Worm (Caenorhabditis elegans) whole organism, young adult: ENCODE measurements around the gene mig-5.

Experiments
- B0261.1 ChIP-seq: sonication (generic microtip); optimal IDR thresholded peaks from 2 replicates; lab custom pipeline; 2016; ENCODE audit warnings: mild to moderate bottlenecking, missing genetic modification characterization, moderate library complexity, missing compliant biosample characterization
- F10E7.11 ChIP-seq: sonication (generic microtip); optimal IDR thresholded peaks from 2 replicates; lab custom pipeline; 2017; ENCODE audit warnings: mild to moderate bottlenecking, missing genetic modification characterization, moderate library complexity, missing compliant biosample characterization
- F49E8.2 ChIP-seq: sonication (generic microtip); optimal IDR thresholded peaks from 3 replicates; lab custom pipeline; 2017; ENCODE audit warnings: missing genetic modification characterization, mild to moderate bottlenecking, missing compliant biosample characterization, antibody characterized with exemption, moderate library complexity; ENCODE audit not compliant: insufficient read depth
- F57C9.4 ChIP-seq: sonication (generic microtip); optimal IDR thresholded peaks from 2 replicates; lab custom pipeline; 2017; ENCODE audit warnings: mild to moderate bottlenecking, missing genetic modification characterization, missing compliant biosample characterization
- K12H6.12 ChIP-seq: fragments of 200-800 bp; sonication (Bioruptor generic); optimal IDR thresholded peaks from 2 replicates; lab custom pipeline; 2018; ENCODE audit warnings: mild to moderate bottlenecking, missing genetic modification characterization, missing compliant biosample characterization
- T07F8.4 ChIP-seq: sonication (generic microtip); optimal IDR thresholded peaks from 2 replicates; lab custom pipeline; 2016; ENCODE audit warnings: mild to moderate bottlenecking, missing genetic modification characterization, moderate library complexity, missing compliant biosample characterization
- Y53F4B.3 ChIP-seq: fragments of 200-800 bp; sonication (Bioruptor generic); IDR thresholded peaks from 2 replicates; pipeline ENCODE4 v1.3.6; 2022; ENCODE audit warnings: missing genetic modification reagents, missing genetic modification characterization, missing compliant biosample characterization
- Y56A3A.18 ChIP-seq: fragments of 200-800 bp; sonication (Bioruptor generic); IDR thresholded peaks from 2 replicates; pipeline ENCODE4 v1.3.6; 2022; ENCODE audit warnings: missing genetic modification reagents, missing genetic modification characterization, missing compliant biosample characterization
- Y67H2A.10 ChIP-seq: fragments of 200-800 bp; sonication (Bioruptor generic); conservative IDR thresholded peaks from 2 replicates; pipeline ENCODE4 v1.3.6; 2022; ENCODE audit warnings: missing genetic modification reagents, missing genetic modification characterization, missing compliant biosample characterization
- Y79H2A.3 ChIP-seq: fragments of 200-800 bp; sonication (Bioruptor generic); conservative IDR thresholded peaks from 2 replicates; pipeline ENCODE4 v1.3.6; 2022; ENCODE audit warnings: missing genetic modification reagents, missing genetic modification characterization, missing compliant biosample characterization
- aptf-2 ChIP-seq: fragments of 200-800 bp; sonication (Bioruptor generic); conservative IDR thresholded peaks from 2 replicates; pipeline ENCODE4 v1.3.6; 2022; ENCODE audit warnings: missing genetic modification reagents, missing genetic modification characterization, missing compliant biosample characterization
- aptf-3 ChIP-seq: fragments of 200-800 bp; sonication (Bioruptor generic); IDR thresholded peaks from 2 replicates; pipeline ENCODE4 v1.3.6; 2022; ENCODE audit warnings: missing genetic modification characterization, missing compliant biosample characterization
- attf-3 ChIP-seq: fragments of 200-800 bp; sonication (Bioruptor generic); conservative IDR thresholded peaks from 2 replicates; pipeline ENCODE4 v1.3.6; 2022; ENCODE audit warnings: missing genetic modification reagents, missing genetic modification characterization, missing compliant biosample characterization
- bed-1 ChIP-seq: fragments of 200-800 bp; sonication (Bioruptor generic); IDR thresholded peaks from 2 replicates; pipeline ENCODE4 v1.3.6; 2022; ENCODE audit warnings: missing genetic modification reagents, missing genetic modification characterization, missing compliant biosample characterization
- cebp-2 ChIP-seq: fragments of 200-800 bp; sonication (Bioruptor generic); IDR thresholded peaks from 2 replicates; pipeline ENCODE4 v1.3.6; 2022; ENCODE audit warnings: missing genetic modification characterization, missing compliant biosample characterization
- ceh-100 ChIP-seq: fragments of 200-800 bp; sonication (Bioruptor generic); IDR thresholded peaks from 2 replicates; pipeline ENCODE4 v1.3.6; 2022; ENCODE audit warnings: missing genetic modification reagents, missing genetic modification characterization, missing compliant biosample characterization
- ceh-91 ChIP-seq: fragments of 200-800 bp; sonication (Bioruptor generic); IDR thresholded peaks from 2 replicates; pipeline ENCODE4 v1.3.6; 2022; ENCODE audit warnings: missing genetic modification reagents, missing genetic modification characterization, missing compliant biosample characterization
- dpl-1 ChIP-seq: fragments of 150-350 bp; optimal IDR thresholded peaks from 2 replicates; lab custom pipeline; 2014; ENCODE audit warnings: missing biosample characterization, missing genetic modification reagents, missing genetic modification characterization
- egrh-3 ChIP-seq: fragments of 200-800 bp; sonication (Bioruptor generic); IDR thresholded peaks from 2 replicates; pipeline ENCODE4 v1.3.6; 2022; ENCODE audit warnings: missing genetic modification reagents, missing genetic modification characterization, missing compliant biosample characterization
- ekl-4 ChIP-seq: fragments of 200-800 bp; sonication (Bioruptor generic); IDR thresholded peaks from 2 replicates; pipeline ENCODE4 v1.3.6; 2022; ENCODE audit warnings: missing genetic modification reagents, missing genetic modification characterization, missing compliant biosample characterization
- hlh-12 ChIP-seq: sonication (generic microtip); optimal IDR thresholded peaks from 2 replicates; lab custom pipeline; 2016; ENCODE audit warnings: missing genetic modification characterization, missing compliant biosample characterization
- hmg-1.2 ChIP-seq: fragments of 200-800 bp; sonication (Bioruptor generic); IDR thresholded peaks from 2 replicates; pipeline ENCODE4 v1.3.6; 2022; ENCODE audit warnings: missing genetic modification reagents, missing genetic modification characterization, missing compliant biosample characterization
- lag-1 ChIP-seq: fragments of 200-800 bp; sonication (Bioruptor generic); IDR thresholded peaks from 2 replicates; pipeline ENCODE4 v1.3.6; 2022; ENCODE audit warnings: missing genetic modification reagents, missing genetic modification characterization, missing compliant biosample characterization
- lin-40 ChIP-seq: sonication (generic microtip); optimal IDR thresholded peaks from 2 replicates; lab custom pipeline; 2016; ENCODE audit warnings: missing genetic modification characterization, mild to moderate bottlenecking, missing compliant biosample characterization, missing genotype, missing genetic modification reagents
- lin-54 ChIP-seq: fragments of 200-800 bp; sonication (Bioruptor generic); optimal IDR thresholded peaks from 2 replicates; lab custom pipeline; 2018; ENCODE audit warnings: mild to moderate bottlenecking, missing genetic modification characterization, missing compliant biosample characterization
- lsl-1 ChIP-seq: fragments of 200-800 bp; sonication (Bioruptor generic); optimal IDR thresholded peaks from 2 replicates; lab custom pipeline; 2018; ENCODE audit warnings: mild to moderate bottlenecking, missing genetic modification characterization, moderate library complexity, missing compliant biosample characterization
- madf-10 ChIP-seq: sonication (generic microtip); optimal IDR thresholded peaks from 2 replicates; lab custom pipeline; 2016; ENCODE audit warnings: mild to moderate bottlenecking, missing genetic modification characterization, missing compliant biosample characterization
- madf-3 ChIP-seq: fragments of 200-800 bp; sonication (Bioruptor generic); IDR thresholded peaks from 2 replicates; pipeline ENCODE4 v1.3.6; 2022; ENCODE audit warnings: missing genetic modification reagents, missing genetic modification characterization, missing compliant biosample characterization
- madf-6 ChIP-seq: fragments of 200-800 bp; sonication (Bioruptor generic); IDR thresholded peaks from 2 replicates; pipeline ENCODE4 v1.3.6; 2022; ENCODE audit warnings: missing genetic modification reagents, missing genetic modification characterization, missing compliant biosample characterization
- mcd-1 ChIP-seq: fragments of 200-800 bp; sonication (Bioruptor generic); IDR thresholded peaks from 2 replicates; pipeline ENCODE4 v1.3.6; 2022; ENCODE audit warnings: missing genetic modification reagents, missing genetic modification characterization, missing compliant biosample characterization
- nfya-2 ChIP-seq: fragments of 200-800 bp; sonication (Bioruptor generic); IDR thresholded peaks from 2 replicates; pipeline ENCODE4 v1.3.6; 2022; ENCODE audit warnings: missing genetic modification reagents, missing genetic modification characterization, missing compliant biosample characterization
- nhr-80 ChIP-seq: sonication (generic microtip); optimal IDR thresholded peaks from 2 replicates; lab custom pipeline; 2016; ENCODE audit warnings: missing genetic modification characterization, missing compliant biosample characterization
- pbrm-1 ChIP-seq: fragments of 200-800 bp; sonication (Bioruptor generic); IDR thresholded peaks from 2 replicates; pipeline ENCODE4 v1.3.6; 2022; ENCODE audit warnings: missing genetic modification reagents, missing genetic modification characterization, missing compliant biosample characterization
- rcor-1 ChIP-seq: fragments of 200-800 bp; sonication (Bioruptor generic); IDR thresholded peaks from 2 replicates; pipeline ENCODE4 v1.3.6; 2022; ENCODE audit warnings: missing genetic modification reagents, missing genetic modification characterization, missing compliant biosample characterization
- rec-8 ChIP-seq, 2 experiments: sonication (generic microtip); optimal IDR thresholded peaks; 2 replicates each; lab custom pipeline; 2016; ENCODE audit warnings: mild to moderate bottlenecking in 2 of 2, missing genetic modification characterization in 2 of 2, missing genetic modification reagents in 2 of 2, missing genotype in 2 of 2, missing biosample characterization in 1 of 2, missing compliant biosample characterization in 1 of 2, moderate library complexity in 1 of 2
- snpc-1.1 ChIP-seq: sonication (generic microtip); optimal IDR thresholded peaks from 2 replicates; lab custom pipeline; 2017; ENCODE audit warnings: missing genetic modification characterization, mild to moderate bottlenecking, missing compliant biosample characterization, antibody characterized with exemption, moderate library complexity, missing genotype, missing genetic modification reagents; ENCODE audit not compliant: insufficient read depth
- snpc-3.4 ChIP-seq: sonication (generic microtip); optimal IDR thresholded peaks from 2 replicates; lab custom pipeline; 2017; ENCODE audit warnings: missing genetic modification characterization, mild to moderate bottlenecking, missing compliant biosample characterization, antibody characterized with exemption, moderate library complexity, missing genotype, missing genetic modification reagents
- somi-1 ChIP-seq: fragments of 200-800 bp; sonication (Bioruptor generic); optimal IDR thresholded peaks from 2 replicates; lab custom pipeline; 2018; ENCODE audit warnings: mild to moderate bottlenecking, missing genetic modification characterization, missing compliant biosample characterization
- sptf-2 ChIP-seq: fragments of 200-800 bp; sonication (Bioruptor generic); optimal IDR thresholded peaks from 2 replicates; lab custom pipeline; 2018; ENCODE audit warnings: mild to moderate bottlenecking, missing genetic modification characterization, missing compliant biosample characterization
- xnd-1 ChIP-seq: sonication (generic microtip); optimal IDR thresholded peaks from 2 replicates; lab custom pipeline; 2016; ENCODE audit warnings: missing genotype, missing genetic modification reagents, missing genetic modification characterization, missing compliant biosample characterization
- ztf-18 ChIP-seq: sonication (generic microtip); optimal IDR thresholded peaks from 2 replicates; lab custom pipeline; 2016; ENCODE audit warnings: missing genotype, mild to moderate bottlenecking, missing genetic modification characterization, missing compliant biosample characterization
- ztf-6 ChIP-seq: fragments of 200-800 bp; sonication (Bioruptor generic); IDR thresholded peaks from 2 replicates; pipeline ENCODE4 v1.3.6; 2022; ENCODE audit warnings: missing genetic modification reagents, missing genetic modification characterization, missing compliant biosample characterization

mig-5 gene

DNA sequence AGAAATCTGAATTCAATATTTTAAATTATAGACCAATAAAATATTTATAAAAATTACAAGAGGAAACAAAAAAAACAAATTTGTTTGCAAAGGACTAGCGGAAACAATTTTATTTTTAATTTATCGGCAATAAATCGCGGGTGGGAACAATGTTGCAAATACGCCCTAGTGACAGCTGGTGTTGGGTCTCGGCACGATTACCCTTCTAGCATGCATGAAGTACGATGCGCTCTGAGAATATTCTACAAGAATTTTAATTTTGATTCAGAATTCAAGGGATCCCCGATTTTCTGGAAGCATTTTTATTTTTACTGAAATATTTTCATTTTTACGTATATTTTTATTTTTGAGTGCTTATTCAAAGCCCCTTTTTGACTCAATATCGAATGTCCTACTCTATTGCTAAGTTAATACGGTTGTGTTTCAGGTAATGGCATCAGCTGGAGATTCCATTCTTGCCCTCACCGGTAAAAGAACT lies at the start of gene mig-5, which contains the start of gene cct-1 (continued):
- TF ChIP-seq Y56A3A.18 (GFP tag; lab: Robert Waterston, UW) (peak; percentile 86; the same call in 1 of the 2 replicates), pbrm-1 (peak; percentile 94), rcor-1 (GFP tag; lab: Robert Waterston, UW) (peak; percentile 91), somi-1 (GFP tag; lab: Kevin White, UChicago) (peak; percentile 87)

DNA sequence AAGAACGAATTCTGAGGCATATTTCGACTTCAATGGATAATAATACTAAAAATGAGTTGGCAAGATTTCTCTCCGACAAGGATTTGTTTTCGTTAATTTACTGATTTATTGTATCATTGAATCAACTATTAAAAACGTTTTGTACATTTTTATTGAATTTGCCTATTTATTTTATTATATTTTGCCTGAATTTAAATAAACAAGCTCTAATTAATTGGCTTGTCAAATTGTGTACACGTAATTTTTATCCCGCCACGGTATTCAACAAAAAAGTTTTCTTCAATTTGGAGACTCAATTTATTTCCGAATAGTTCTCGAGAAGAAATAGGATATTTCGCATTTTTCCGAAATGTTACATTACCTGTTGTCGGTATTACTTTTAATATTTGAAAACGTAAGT lies 47.7 kb upstream of the mig-5 start, which contains the start of gene M110.7:
Gene M110.7, plus strand, starts transcription at position 301 of the 400 bp plus-strand sequence.
- no peak for TF ChIP-seq Y67H2A.10
- TF ChIP-seq attf-3 (GFP tag; lab: Robert Waterston, UW), result no peak
- no peak for TF ChIP-seq bed-1
- no peak for TF ChIP-seq ztf-6 (GFP tag; lab: Robert Waterston, UW)
- TF ChIP-seq snpc-1.1 (tag; lab: Kevin White, UChicago), result no peak
- no peak for TF ChIP-seq T07F8.4
- TF ChIP-seq dpl-1 (GFP tag; lab: Kevin White, UChicago), result no peak
- TF ChIP-seq nfya-2, result no peak
- no peak for TF ChIP-seq aptf-2 (GFP tag; lab: Robert Waterston, UW)
- TF ChIP-seq madf-6 (GFP tag; lab: Robert Waterston, UW), result no peak
- TF ChIP-seq nhr-80 (tag; lab: Kevin White, UChicago), result no peak
- TF ChIP-seq lsl-1 (GFP tag; lab: Kevin White, UChicago), result no peak
- no peak for TF ChIP-seq cebp-2 (GFP tag; lab: Robert Waterston, UW)
- TF ChIP-seq snpc-3.4 (tag; lab: Kevin White, UChicago), result no peak
- TF ChIP-seq B0261.1 (tag; lab: Kevin White, UChicago), result no peak
- TF ChIP-seq K12H6.12 (tag; lab: Kevin White, UChicago), result no peak

DNA sequence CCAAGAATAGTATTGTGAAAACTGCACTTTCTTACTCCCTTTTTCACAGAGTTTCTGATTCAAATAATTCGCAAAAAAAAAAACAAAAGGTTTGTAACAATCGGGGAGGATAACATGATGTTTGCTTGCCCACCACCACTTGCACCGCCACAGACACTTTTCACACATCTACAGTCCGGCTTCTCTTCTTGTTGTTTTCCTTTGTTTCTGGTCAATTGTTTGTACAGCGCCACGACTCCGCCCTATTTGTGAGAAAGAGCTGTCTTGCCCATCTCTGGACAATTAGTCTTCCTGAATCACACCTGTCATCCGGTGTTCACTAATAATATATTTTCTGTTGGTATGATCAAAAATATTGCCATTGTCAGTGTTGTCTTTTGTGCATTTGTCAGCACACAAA lies 46.2 kb upstream of the mig-5 start, which contains the start of gene M110.9:
Gene M110.9, plus strand, starts transcription at position 301 of the 400 bp plus-strand sequence.
- TF ChIP-seq F49E8.2 (tag; lab: Kevin White, UChicago) (no peak), madf-3 (GFP tag; lab: Robert Waterston, UW) (0 out of 2 replicates have a peak, but pooled peaks have one; percentile 27), madf-10 (tag; lab: Kevin White, UChicago) (no peak)
- TF ChIP-seq, all 124 proteins: peak for 1

DNA sequence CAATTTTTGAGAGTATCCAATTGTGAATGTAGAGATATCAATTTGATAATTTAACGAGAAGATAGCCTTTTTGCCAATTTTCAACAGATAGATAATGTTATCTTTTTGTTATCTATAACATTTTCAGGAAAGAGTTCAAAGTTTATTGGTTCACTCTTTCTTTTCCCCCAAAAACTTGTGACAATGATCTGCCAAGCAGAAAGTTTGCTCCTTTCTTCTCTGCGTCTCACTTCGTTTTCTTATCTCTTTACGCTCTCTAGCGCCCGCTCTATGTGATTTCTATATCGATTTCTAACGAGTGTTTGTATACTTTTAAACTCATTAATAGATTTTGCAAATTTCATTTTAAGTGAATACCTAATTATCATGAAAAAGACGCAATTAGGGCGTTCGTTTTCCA lies 41.7 kb upstream of the mig-5 start:
- TF ChIP-seq ekl-4 (GFP tag; lab: Robert Waterston, UW), result peak; percentile 14; the same call in 1 of the 2 replicates
- TF ChIP-seq hmg-1.2, result peak; percentile 49; the same call in 1 of the 2 replicates
- TF ChIP-seq nhr-80 (tag; lab: Kevin White, UChicago), result peak; percentile 44
- peak; percentile 13 for TF ChIP-seq lin-54
- TF ChIP-seq Y79H2A.3 (GFP tag; lab: Robert Waterston, UW), result 0 out of 2 replicates have a peak, but pooled peaks have one; percentile 16
- TF ChIP-seq sptf-2 (GFP tag; lab: Kevin White, UChicago), result no peak
- no peak for TF ChIP-seq ceh-100 (GFP tag; lab: Robert Waterston, UW)
- TF ChIP-seq B0261.1 (tag; lab: Kevin White, UChicago), result no peak
- TF ChIP-seq lsl-1 (GFP tag; lab: Kevin White, UChicago), result no peak

DNA sequence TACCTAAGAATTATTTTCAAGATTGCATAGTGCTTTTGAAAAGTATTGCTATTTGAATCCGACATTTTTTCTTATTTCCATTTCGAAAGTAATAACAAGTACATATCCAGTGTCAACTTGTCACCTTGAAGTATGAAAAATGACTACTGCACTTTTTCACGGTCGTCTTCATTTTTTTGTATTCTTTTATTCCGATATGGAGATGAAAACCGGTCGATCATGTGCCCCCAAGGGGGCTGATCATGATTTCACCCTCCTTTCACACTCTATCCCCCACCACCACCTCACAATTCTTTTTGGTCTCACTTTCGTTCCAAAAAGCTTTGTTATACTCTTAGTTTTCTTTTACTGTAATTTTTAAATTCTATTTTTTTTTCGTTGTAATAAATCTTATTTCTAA lies 41.1 kb upstream of the mig-5 start:
- TF ChIP-seq ceh-100 (GFP tag; lab: Robert Waterston, UW) (no peak), ztf-18 (tag; lab: Kevin White, UChicago) (no peak), rec-8 (tag; optimal IDR thresholded peaks at IDR 0.05; lab: Kevin White, UChicago) (no peak), xnd-1 (no peak), Y67H2A.10 (no peak), egrh-3 (no peak), ceh-91 (GFP tag; lab: Robert Waterston, UW) (no peak), aptf-3 (GFP tag; lab: Robert Waterston, UW) (no peak), F10E7.11 (tag; lab: Kevin White, UChicago) (no peak), lin-40 (no peak), lag-1 (GFP tag; lab: Robert Waterston, UW) (no peak), hlh-12 (tag; lab: Kevin White, UChicago) (no peak), Y53F4B.3 (GFP tag; lab: Robert Waterston, UW) (no peak), mcd-1 (GFP tag; lab: Robert Waterston, UW) (no peak), F57C9.4 (tag; lab: Kevin White, UChicago) (no peak)
